Worm (Caenorhabditis elegans): ENCODE data around the gene F15E6.3.

F15E6.3 gene

DNA sequence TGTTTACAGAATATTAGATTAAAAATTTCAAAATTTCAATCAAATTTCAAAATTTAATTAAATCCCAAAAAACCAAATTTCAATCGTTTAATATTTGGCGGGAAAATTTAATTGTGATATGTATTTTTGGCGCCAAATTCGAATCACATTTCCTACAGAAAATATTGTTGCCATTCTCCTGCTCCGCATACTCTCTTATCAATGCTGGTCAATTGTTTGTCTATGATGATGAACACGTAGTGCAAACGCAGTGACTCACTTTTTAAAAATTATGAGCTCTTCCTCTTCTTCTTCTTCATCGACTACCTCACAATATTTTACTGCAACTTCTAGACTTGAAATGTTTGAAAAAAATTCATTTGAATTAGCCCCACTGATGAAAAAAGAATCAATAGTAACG is 31.8 kb downstream of the F15E6.3 start, which contains the start of gene trpl-2:
Gene trpl-2, plus strand, starts transcription at position 210 of the 400 bp plus-strand sequence.
- TF ChIP-seq hsf-1 (GFP tag; IDR thresholded peaks at IDR 0.05) = no peak

DNA sequence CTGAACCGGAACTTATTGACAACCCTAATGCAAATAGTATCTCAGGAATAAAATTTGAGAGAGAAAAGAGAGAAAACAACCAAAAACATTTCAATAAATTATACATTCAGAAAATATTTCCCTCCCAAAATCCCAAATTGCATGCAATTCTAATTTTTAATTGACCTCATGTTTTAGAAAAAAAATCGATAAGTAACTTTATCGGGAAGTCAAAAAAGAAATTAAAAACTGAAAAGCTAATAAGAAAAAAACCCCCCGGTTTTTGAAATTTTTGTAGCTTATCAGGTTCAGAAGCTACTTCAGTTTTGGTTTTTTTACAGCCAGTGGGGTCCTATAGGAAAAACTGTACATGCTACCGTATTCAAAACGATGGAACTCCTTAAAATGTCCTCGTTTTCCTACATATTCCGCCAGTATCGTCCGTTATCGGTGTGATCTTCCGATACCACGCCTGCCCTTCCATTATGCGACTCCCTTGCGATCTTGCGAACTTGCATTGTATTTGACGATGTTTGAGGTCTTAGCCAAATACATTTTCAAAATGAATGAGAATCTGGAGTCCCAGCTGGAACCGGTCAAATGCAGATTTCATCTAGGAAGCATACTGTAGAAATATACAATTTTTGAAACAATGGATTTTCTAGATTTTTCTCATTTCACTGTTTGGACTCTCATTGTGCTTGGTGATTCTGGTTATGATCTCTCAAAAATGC is 41.6 kb downstream of the F15E6.3 start, which contains the start of the genes W03B1.3 and oac-51:
Gene W03B1.3, minus strand, starts transcription at position 101 of the 713 bp plus-strand sequence.
Gene oac-51, plus strand, starts transcription at position 663 of the 713 bp plus-strand sequence.
- no peak for TF ChIP-seq tlf-1 (GFP tag; optimal IDR thresholded peaks at IDR 0.05)
- TF ChIP-seq athp-1 (tag; optimal IDR thresholded peaks at IDR 0.05) = no peak
- no peak for TF ChIP-seq attf-6 (GFP tag; IDR thresholded peaks at IDR 0.05)
- TF ChIP-seq egl-44 (GFP tag; IDR thresholded peaks at IDR 0.05) = no peak
- TF ChIP-seq lir-1 (GFP tag; conservative IDR thresholded peaks at IDR 0.05) = no peak
- TF ChIP-seq efl-1 (GFP tag; optimal IDR thresholded peaks at IDR 0.05) = no peak
- TF ChIP-seq Y56A3A.18 (GFP tag; IDR thresholded peaks at IDR 0.05) = no peak
- no peak for TF ChIP-seq repo-1 (tag; optimal IDR thresholded peaks at IDR 0.05)
- no peak for TF ChIP-seq mcd-1 (GFP tag; IDR thresholded peaks at IDR 0.05)
- no peak for TF ChIP-seq madf-10 (tag; optimal IDR thresholded peaks at IDR 0.05)
- TF ChIP-seq zfh-2 (GFP tag; conservative IDR thresholded peaks at IDR 0.05) = no peak
- no peak for TF ChIP-seq hrde-1 (tag; optimal IDR thresholded peaks at IDR 0.05; ENCODE audit: borderline replicate concordance)
- no peak for TF ChIP-seq F49E8.2 (tag; optimal IDR thresholded peaks at IDR 0.05; ENCODE audit: insufficient read depth)

DNA sequence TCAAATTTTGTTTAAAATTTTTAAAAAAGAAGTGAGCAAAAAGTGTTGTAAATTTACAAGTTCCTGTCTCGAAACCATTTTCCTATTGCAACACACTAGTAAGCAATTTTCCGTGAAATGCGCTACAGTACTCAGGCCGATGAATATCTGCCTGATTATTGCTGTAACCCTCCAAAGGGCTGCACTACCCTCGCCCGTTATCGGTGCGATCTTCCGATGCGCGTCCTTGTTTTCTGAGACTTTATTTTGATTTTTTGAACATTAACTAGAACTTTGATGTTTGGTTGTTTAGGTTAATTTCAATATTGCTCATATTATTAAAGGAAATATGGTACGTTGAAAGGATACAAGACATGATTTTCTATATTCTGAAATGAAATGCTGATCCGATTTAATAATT is 43.5 kb downstream of the F15E6.3 start:
- TF ChIP-seq nhr-27 (tag; optimal IDR thresholded peaks at IDR 0.05) = no peak
- TF ChIP-seq egl-18 (GFP tag; IDR thresholded peaks at IDR 0.05) = no peak
- TF ChIP-seq hmg-20 (GFP tag; IDR thresholded peaks at IDR 0.05) = no peak
- no peak for TF ChIP-seq sea-2 (GFP tag; IDR thresholded peaks at IDR 0.05)
- no peak for TF ChIP-seq aptf-3 (GFP tag; IDR thresholded peaks at IDR 0.05)
- TF ChIP-seq snpc-3.4 (tag; optimal IDR thresholded peaks at IDR 0.05) = no peak
- no peak for TF ChIP-seq Y56A3A.18 (GFP tag; IDR thresholded peaks at IDR 0.05)
- no peak for TF ChIP-seq let-607 (tag; optimal IDR thresholded peaks at IDR 0.05)
- TF ChIP-seq F52B5.7 (tag; optimal IDR thresholded peaks at IDR 0.05) = no peak

DNA sequence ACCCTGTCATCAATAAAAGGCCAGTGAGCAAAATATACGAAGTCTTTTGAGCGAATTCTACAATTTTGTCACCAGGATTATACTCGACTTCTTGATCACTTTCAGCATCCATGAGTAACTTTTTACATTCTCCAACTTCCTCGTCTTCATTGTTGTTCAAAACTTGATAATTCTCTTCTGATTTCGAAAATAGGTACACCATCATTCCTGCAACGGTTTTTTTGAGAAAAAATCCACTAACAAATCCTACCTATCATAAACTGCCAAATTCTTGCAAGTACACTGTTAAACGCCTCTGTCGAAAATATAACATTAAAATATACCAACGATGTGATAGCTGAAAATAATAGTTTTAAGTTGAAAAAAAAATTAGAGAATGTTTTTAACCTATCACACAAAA is 50.1 kb downstream of the F15E6.3 start:
- no peak for TF ChIP-seq B0019.2 (GFP tag; conservative IDR thresholded peaks at IDR 0.05)
- no peak for TF ChIP-seq hsf-1 (GFP tag; IDR thresholded peaks at IDR 0.05)
